Fruit fly (Drosophila melanogaster) whole organism, embryonic: ENCODE data around the gene Drs.
A peak's percentile ranks its signal among the peaks of the same experiment; 100 is the strongest.

Experiments used
- Awh ChIP-seq: fragments of 200-800 bp; sonication (Bioruptor generic); IDR thresholded peaks from 2 replicates; pipeline ENCODE4, ENCODE4 v1.3.6; 2022; ENCODE audit warnings: missing biosample characterization, missing genetic modification characterization
- CG10366 ChIP-seq: fragments of 200-800 bp; sonication (Bioruptor generic); IDR thresholded peaks from 2 replicates; pipeline ENCODE4 v1.3.6; 2022; ENCODE audit warnings: missing biosample characterization, missing genetic modification characterization
- CG11247 ChIP-seq: fragments of 200-800 bp; sonication (Bioruptor generic); IDR thresholded peaks from 2 replicates; pipeline ENCODE4 v1.3.6; 2022; ENCODE audit warnings: missing biosample characterization, missing genetic modification characterization
- CG11695 ChIP-seq: fragments of 200-800 bp; sonication (Bioruptor generic); IDR thresholded peaks from 3 replicates; pipeline ENCODE4 v1.3.6; 2022; ENCODE audit warnings: missing biosample characterization, missing genetic modification characterization
- CG12071 ChIP-seq: fragments of 200-800 bp; sonication (Bioruptor generic); optimal IDR thresholded peaks from 3 replicates; lab custom pipeline; 2018; ENCODE audit warnings: missing biosample characterization, mild to moderate bottlenecking, missing genetic modification characterization
- CG12942 ChIP-seq: fragments of 200-800 bp; sonication (Bioruptor generic); optimal IDR thresholded peaks from 3 replicates; lab custom pipeline; 2016; ENCODE audit warnings: missing biosample characterization, missing genetic modification characterization
- CG13424 ChIP-seq: fragments of 200-800 bp; sonication (Bioruptor generic); optimal IDR thresholded peaks from 2 replicates; lab custom pipeline; 2019; ENCODE audit warnings: missing biosample characterization, mild to moderate bottlenecking, missing genetic modification characterization, moderate library complexity
- CG14441 ChIP-seq: fragments of 200-800 bp; sonication (Bioruptor generic); IDR thresholded peaks from 2 replicates; pipeline ENCODE4 v1.3.6; 2022; ENCODE audit warnings: missing biosample characterization, missing genetic modification characterization
- CG14667 ChIP-seq: fragments of 200-800 bp; sonication (Bioruptor generic); IDR thresholded peaks from 2 replicates; pipeline ENCODE4 v1.3.6; 2022; ENCODE audit warnings: missing biosample characterization, missing genetic modification characterization
- CG1832 ChIP-seq: fragments of 200-800 bp; sonication (Bioruptor generic); optimal IDR thresholded peaks from 2 replicates; lab custom pipeline; 2017; ENCODE audit warnings: missing biosample characterization, mild to moderate bottlenecking, missing genetic modification characterization, inconsistent platforms
- CG30020 ChIP-seq: fragments of 200-800 bp; optimal IDR thresholded peaks from 2 replicates; lab custom pipeline; 2019; ENCODE audit warnings: missing biosample characterization, mild to moderate bottlenecking, missing genetic modification characterization, moderate library complexity
- CG31441 ChIP-seq: fragments of 200-800 bp; sonication (Bioruptor generic); IDR thresholded peaks from 2 replicates; pipeline ENCODE4 v1.3.6; 2022; ENCODE audit warnings: missing biosample characterization, missing genetic modification characterization
- CG33557 ChIP-seq: fragments of 200-800 bp; sonication (Bioruptor generic); optimal IDR thresholded peaks from 2 replicates; lab custom pipeline; 2019; ENCODE audit warnings: missing biosample characterization, mild to moderate bottlenecking, missing genetic modification characterization, moderate library complexity
- CG34224 ChIP-seq: fragments of 200-800 bp; sonication (Bioruptor generic); IDR thresholded peaks from 3 replicates; pipeline ENCODE4 v1.3.6; 2022; ENCODE audit warnings: missing biosample characterization, missing genetic modification characterization; ENCODE audit not compliant: partially characterized antibody
- CG4360 ChIP-seq: fragments of 200-800 bp; sonication (Bioruptor generic); IDR thresholded peaks from 2 replicates; pipeline ENCODE4 v1.3.6; 2022; ENCODE audit warnings: missing biosample characterization, missing genetic modification characterization
- CG4820 ChIP-seq: fragments of 200-800 bp; sonication (Bioruptor generic); optimal IDR thresholded peaks from 3 replicates; lab custom pipeline; 2016; ENCODE audit warnings: missing biosample characterization, missing genetic modification characterization
- CG7987 ChIP-seq: fragments of 200-800 bp; sonication (Bioruptor generic); optimal IDR thresholded peaks from 2 replicates; lab custom pipeline; 2018; ENCODE audit warnings: missing biosample characterization, mild to moderate bottlenecking, missing genetic modification characterization, moderate library complexity
- CG8478 ChIP-seq: fragments of >200 bp; optimal IDR thresholded peaks from 2 replicates; lab custom pipeline; 2018
- Dek ChIP-seq: fragments of 200-800 bp; sonication (Bioruptor generic); optimal IDR thresholded peaks from 3 replicates; lab custom pipeline; 2019; ENCODE audit warnings: missing biosample characterization, mild to moderate bottlenecking, missing genetic modification characterization, moderate library complexity
- GATAe ChIP-seq: fragments of 200-800 bp; sonication (Bioruptor generic); conservative IDR thresholded peaks from 2 replicates; pipeline ENCODE4 v1.3.6; 2022; ENCODE audit warnings: missing biosample characterization, missing genetic modification characterization
- Hmx ChIP-seq: fragments of 200-800 bp; sonication (Bioruptor generic); optimal IDR thresholded peaks from 2 replicates; lab custom pipeline; 2016; ENCODE audit warnings: missing biosample characterization, missing genetic modification characterization
- NFAT ChIP-seq: fragments of 200-800 bp; sonication (Bioruptor generic); IDR thresholded peaks from 2 replicates; pipeline ENCODE4 v1.3.6; 2022; ENCODE audit warnings: missing biosample characterization, missing genetic modification characterization
- Optix ChIP-seq: fragments of 200-800 bp; sonication (Bioruptor generic); IDR thresholded peaks from 3 replicates; pipeline ENCODE4 v1.3.6; 2022; ENCODE audit warnings: missing biosample characterization, missing genetic modification characterization
- Rfx ChIP-seq: fragments of 200-800 bp; sonication (Bioruptor generic); IDR thresholded peaks from 2 replicates; pipeline ENCODE4 v1.3.6; 2022; ENCODE audit warnings: missing biosample characterization, missing genetic modification characterization
- Six4 ChIP-seq: fragments of 200-800 bp; sonication (Bioruptor generic); optimal IDR thresholded peaks from 2 replicates; lab custom pipeline; 2016; ENCODE audit warnings: missing biosample characterization, missing genetic modification characterization
- Sry-β ChIP-seq: fragments of 200-800 bp; sonication (Bioruptor generic); optimal IDR thresholded peaks from 2 replicates; lab custom pipeline; 2018; ENCODE audit warnings: missing biosample characterization, mild to moderate bottlenecking, missing genetic modification characterization, moderate library complexity
- Xrp1 ChIP-seq: fragments of 200-800 bp; sonication (Bioruptor generic); IDR thresholded peaks from 2 replicates; pipeline ENCODE4 v1.3.6; 2022; ENCODE audit warnings: missing biosample characterization, missing genetic modification characterization
- ac ChIP-seq: fragments of 200-800 bp; sonication (Bioruptor generic); optimal IDR thresholded peaks from 3 replicates; lab custom pipeline; 2017; ENCODE audit warnings: missing biosample characterization, mild to moderate bottlenecking, missing genetic modification characterization
- aop ChIP-seq: fragments of 200-800 bp; sonication (Bioruptor generic); IDR thresholded peaks from 2 replicates; pipeline ENCODE4 v1.3.6; 2022; ENCODE audit warnings: missing biosample characterization, missing genetic modification characterization
- chm ChIP-seq: fragments of 200-800 bp; sonication (Bioruptor generic); IDR thresholded peaks from 2 replicates; pipeline ENCODE4 v1.3.6; 2022; ENCODE audit warnings: missing biosample characterization, missing genetic modification characterization
- chn ChIP-seq: fragments of 200-800 bp; sonication (Bioruptor generic); optimal IDR thresholded peaks from 2 replicates; lab custom pipeline; 2016; ENCODE audit warnings: missing biosample characterization, missing genetic modification characterization
- crol ChIP-seq: fragments of 200-800 bp; sonication (Bioruptor generic); IDR thresholded peaks from 2 replicates; pipeline ENCODE4 v1.3.6; 2022; ENCODE audit warnings: missing biosample characterization, missing genetic modification characterization
- ewg ChIP-seq: fragments of 200-800 bp; sonication (Bioruptor generic); optimal IDR thresholded peaks from 3 replicates; lab custom pipeline; 2017; ENCODE audit warnings: mild to moderate bottlenecking, missing biosample characterization, missing genetic modification reagents, missing genetic modification characterization
- fru ChIP-seq: fragments of >200 bp; optimal IDR thresholded peaks from 2 replicates; lab custom pipeline; 2017
- gcm ChIP-seq: fragments of 200-800 bp; sonication (Bioruptor generic); optimal IDR thresholded peaks from 2 replicates; lab custom pipeline; 2019; ENCODE audit warnings: missing biosample characterization, mild to moderate bottlenecking, missing genetic modification characterization, moderate library complexity
- grau ChIP-seq: fragments of 200-800 bp; optimal IDR thresholded peaks from 3 replicates; lab custom pipeline; 2019; ENCODE audit warnings: missing biosample characterization, mild to moderate bottlenecking, missing genetic modification characterization, moderate library complexity
- gro ChIP-seq: fragments of 200-800 bp; sonication (Bioruptor generic); optimal IDR thresholded peaks from 2 replicates; lab custom pipeline; 2016; ENCODE audit warnings: missing biosample characterization, missing genetic modification characterization
- kay ChIP-seq: fragments of 200-800 bp; sonication (Bioruptor generic); optimal IDR thresholded peaks from 2 replicates; lab custom pipeline; 2016; ENCODE audit warnings: missing biosample characterization, missing genetic modification characterization
- lbe ChIP-seq: fragments of 200-800 bp; sonication (Bioruptor generic); optimal IDR thresholded peaks from 2 replicates; lab custom pipeline; 2016; ENCODE audit warnings: missing biosample characterization, mild to moderate bottlenecking, missing genetic modification characterization
- luna ChIP-seq: fragments of 200-800 bp; sonication (Bioruptor generic); optimal IDR thresholded peaks from 2 replicates; lab custom pipeline; 2016; ENCODE audit warnings: missing biosample characterization, missing genetic modification characterization
- otp ChIP-seq: fragments of 200-800 bp; sonication (Bioruptor generic); IDR thresholded peaks from 3 replicates; pipeline ENCODE4, ENCODE4 v1.3.6; 2022; ENCODE audit warnings: missing biosample characterization, missing genetic modification characterization
- pho ChIP-seq: fragments of 200-800 bp; sonication (Bioruptor generic); optimal IDR thresholded peaks from 2 replicates; lab custom pipeline; 2016; ENCODE audit warnings: missing biosample characterization, missing genetic modification characterization
- phol ChIP-seq: fragments of 200-800 bp; sonication (Bioruptor generic); optimal IDR thresholded peaks from 3 replicates; lab custom pipeline; 2018; ENCODE audit warnings: missing biosample characterization, mild to moderate bottlenecking, missing genetic modification characterization, moderate library complexity
- pnt ChIP-seq: fragments of 200-800 bp; sonication (Bioruptor generic); optimal IDR thresholded peaks from 3 replicates; lab custom pipeline; 2016; ENCODE audit warnings: missing biosample characterization, missing genetic modification characterization
- pzg ChIP-seq: fragments of 200-800 bp; sonication (Bioruptor generic); optimal IDR thresholded peaks from 3 replicates; lab custom pipeline; 2018; ENCODE audit warnings: missing biosample characterization, mild to moderate bottlenecking, missing genetic modification characterization, moderate library complexity
- slbo ChIP-seq: fragments of 200-800 bp; sonication (Bioruptor generic); IDR thresholded peaks from 2 replicates; pipeline ENCODE4 v1.3.6; 2022; ENCODE audit warnings: missing biosample characterization, missing genetic modification characterization
- ssp ChIP-seq: fragments of 200-800 bp; sonication (Bioruptor generic); IDR thresholded peaks from 2 replicates; pipeline ENCODE4 v1.3.6; 2022; ENCODE audit warnings: missing biosample characterization, missing genetic modification characterization
- tap ChIP-seq: fragments of 200-800 bp; optimal IDR thresholded peaks from 3 replicates; lab custom pipeline; 2019; ENCODE audit warnings: missing biosample characterization, mild to moderate bottlenecking, missing genetic modification characterization, moderate library complexity
- wor ChIP-seq: fragments of 200-800 bp; sonication (Bioruptor generic); IDR thresholded peaks from 2 replicates; pipeline ENCODE4 v1.3.6; 2022; ENCODE audit warnings: missing biosample characterization, missing genetic modification characterization
- yki ChIP-seq: fragments of >200 bp; optimal IDR thresholded peaks from 3 replicates; lab custom pipeline; 2018
- zen2 ChIP-seq: fragments of 200-800 bp; sonication (Bioruptor generic); IDR thresholded peaks from 3 replicates; pipeline ENCODE4 v1.3.6; 2022; ENCODE audit warnings: missing biosample characterization, missing genetic modification characterization; ENCODE audit not compliant: partially characterized antibody
- zfh1 ChIP-seq: fragments of 200-800 bp; sonication (Bioruptor generic); IDR thresholded peaks from 3 replicates; pipeline ENCODE4 v1.3.6; 2022; ENCODE audit warnings: missing biosample characterization, missing genetic modification characterization

Drs gene

dm6 chr3L:3406307-3407061, 37.1 kb downstream of the Drs start (continued):
- TF ChIP-seq zen2, result no peak
- TF ChIP-seq grau (tag; lab: Kevin White, UChicago), result no peak
- TF ChIP-seq CG4360 (GFP tag; lab: Robert Waterston, UW), result no peak
- no peak for TF ChIP-seq gro (GFP tag; lab: Kevin White, UChicago)
- TF ChIP-seq zfh1 (GFP tag; lab: Robert Waterston, UW), result no peak
- no peak for TF ChIP-seq Six4 (GFP tag; lab: Kevin White, UChicago)
- no peak for TF ChIP-seq CG30020 (tag; lab: Kevin White, UChicago)
- no peak for TF ChIP-seq pho (GFP tag; lab: Kevin White, UChicago)
- no peak for TF ChIP-seq pnt (GFP tag; lab: Kevin White, UChicago)
- TF ChIP-seq CG1832, result no peak
- no peak for TF ChIP-seq lbe (GFP tag; lab: Kevin White, UChicago)
- no peak for TF ChIP-seq yki (lab: Kevin White, UChicago)
- peak; percentile 30; the same call in 1 of the 2 replicates for TF ChIP-seq Rfx (GFP tag; lab: Robert Waterston, UW)
- no peak for TF ChIP-seq gcm (GFP tag; lab: Kevin White, UChicago)
- no peak for TF ChIP-seq chn
- TF ChIP-seq CG14441 (GFP tag; lab: Robert Waterston, UW), result no peak
- TF ChIP-seq Sry-β (GFP tag; lab: Kevin White, UChicago), result no peak
- no peak for TF ChIP-seq CG11247
- TF ChIP-seq Dek (tag; lab: Kevin White, UChicago), result no peak
- TF ChIP-seq Awh (GFP tag; lab: Robert Waterston, UW), result no peak
- no peak for TF ChIP-seq ssp (GFP tag; lab: Robert Waterston, UW)
- peak; percentile 23; the same call in 1 of the 2 replicates for TF ChIP-seq NFAT
- TF ChIP-seq CG12071 (GFP tag; lab: Kevin White, UChicago), result no peak
- no peak for TF ChIP-seq CG14667
- TF ChIP-seq CG13424 (tag; lab: Kevin White, UChicago), result no peak
- no peak for TF ChIP-seq crol (GFP tag; lab: Robert Waterston, UW)
- TF ChIP-seq phol, result no peak
- TF ChIP-seq kay, result no peak
- TF ChIP-seq luna, result no peak
- TF ChIP-seq pzg (GFP tag; lab: Kevin White, UChicago), result no peak
- peak; percentile 51; the same call in 1 of the 3 replicates for TF ChIP-seq CG11695 (GFP tag; lab: Robert Waterston, UW)
- TF ChIP-seq CG33557 (GFP tag; lab: Kevin White, UChicago), result no peak
- TF ChIP-seq wor (GFP tag; lab: Robert Waterston, UW), result no peak
- no peak for TF ChIP-seq ac (GFP tag; lab: Kevin White, UChicago)
- no peak for TF ChIP-seq CG7987
- no peak for TF ChIP-seq chm (GFP tag; lab: Robert Waterston, UW)
- TF ChIP-seq tap (tag; lab: Kevin White, UChicago), result no peak
- TF ChIP-seq CG10366 (GFP tag; lab: Robert Waterston, UW), result no peak
- TF ChIP-seq CG4820, result no peak
- no peak for TF ChIP-seq slbo (GFP tag; lab: Robert Waterston, UW)
- TF ChIP-seq CG12942 (GFP tag; lab: Kevin White, UChicago), result no peak
- no peak for TF ChIP-seq aop
- TF ChIP-seq GATAe (GFP tag; lab: Robert Waterston, UW), result no peak
- TF ChIP-seq CG34224, result no peak
- TF ChIP-seq Hmx (GFP tag; lab: Kevin White, UChicago), result no peak
- TF ChIP-seq Xrp1 (GFP tag; lab: Robert Waterston, UW), result peak; percentile 33; the same call in 1 of the 2 replicates
- no peak for TF ChIP-seq Optix
- no peak for TF ChIP-seq fru (lab: Kevin White, UChicago)
- no peak for TF ChIP-seq CG31441 (GFP tag; lab: Robert Waterston, UW)
- 0 out of 3 replicates have a peak, but pooled peaks have one; percentile 12 for TF ChIP-seq otp
- no peak for TF ChIP-seq ewg (GFP tag; lab: Kevin White, UChicago)
- no peak for TF ChIP-seq CG8478
